Worm (Caenorhabditis elegans) whole organism, late embryonic: ENCODE results near the gene F31E3.2.

Experiments
- ama-1 ChIP-seq: fragments of 150-350 bp; optimal IDR thresholded peaks from 2 replicates; lab custom pipeline; 2014
- hlh-8 ChIP-seq: sonication (generic microtip); optimal IDR thresholded peaks from 2 replicates; lab custom pipeline; 2016; ENCODE audit warnings: missing genotype, missing genetic modification characterization, missing compliant biosample characterization
- madf-2 ChIP-seq: sonication (generic microtip); optimal IDR thresholded peaks from 2 replicates; lab custom pipeline; 2017; ENCODE audit warnings: missing genetic modification characterization, missing compliant biosample characterization
- nhr-11 ChIP-seq: fragments of 150-350 bp; optimal IDR thresholded peaks from 2 replicates; lab custom pipeline; 2014; ENCODE audit warnings: missing biosample characterization, missing genetic modification characterization
- pax-1 ChIP-seq: fragments of 150-350 bp; optimal IDR thresholded peaks from 2 replicates; lab custom pipeline; 2014; ENCODE audit warnings: missing biosample characterization, missing genetic modification characterization
- pha-4 ChIP-seq: fragments of 150-350 bp; optimal IDR thresholded peaks from 2 replicates; lab custom pipeline; 2018; ENCODE audit warnings: missing biosample characterization, missing genetic modification reagents, missing genetic modification characterization
- zip-5 ChIP-seq: sonication (generic microtip); optimal IDR thresholded peaks from 2 replicates; lab custom pipeline; 2016; ENCODE audit warnings: missing genetic modification characterization, missing compliant biosample characterization

- TF ChIP-seq zip-5 (tag; lab: Kevin White, UChicago) (no peak), hlh-8 (no peak), ama-1 (no peak), madf-2 (no peak), nhr-11 (no peak), pax-1 (tag; lab: Kevin White, UChicago) (no peak), pha-4 (tag; lab: Kevin White, UChicago) (no peak)
Observed at ce11 chrIII:7012060-7012459, 38.3 kb downstream of the F31E3.2 start.
